Fruit fly (Drosophila melanogaster) whole organism, embryonic: ENCODE results near the gene dsd.

Source experiments
- Abd-B ChIP-seq: fragments of 200-800 bp; sonication (Bioruptor generic); optimal IDR thresholded peaks from 2 replicates; lab custom pipeline; 2018; ENCODE audit warnings: missing biosample characterization, mild to moderate bottlenecking, missing genetic modification characterization, moderate library complexity
- BEAF-32 ChIP-seq: fragments of 200-800 bp; sonication (Bioruptor generic); optimal IDR thresholded peaks from 3 replicates; lab custom pipeline; 2017; ENCODE audit warnings: missing biosample characterization, missing genetic modification characterization, mild to moderate bottlenecking, moderate library complexity, missing genetic modification reagents
- Bgb ChIP-seq: fragments of 200-800 bp; sonication (Bioruptor generic); IDR thresholded peaks from 2 replicates; pipeline ENCODE4 v1.3.6; 2022; ENCODE audit warnings: missing biosample characterization, missing genetic modification characterization; ENCODE audit not compliant: partially characterized antibody
- CG10274 ChIP-seq: fragments of 200-800 bp; sonication (Bioruptor generic); optimal IDR thresholded peaks from 3 replicates; lab custom pipeline; 2017; ENCODE audit warnings: missing biosample characterization, mild to moderate bottlenecking, missing genetic modification characterization
- CG10431 ChIP-seq: fragments of 200-800 bp; sonication (Bioruptor generic); optimal IDR thresholded peaks from 3 replicates; lab custom pipeline; 2018; ENCODE audit warnings: missing biosample characterization, mild to moderate bottlenecking, missing genetic modification characterization
- CG10565 ChIP-seq: fragments of 200-800 bp; sonication (Bioruptor generic); optimal IDR thresholded peaks from 3 replicates; lab custom pipeline; 2016; ENCODE audit warnings: missing biosample characterization, mild to moderate bottlenecking, missing genetic modification characterization
- CG11398 ChIP-seq: fragments of 200-800 bp; sonication (Bioruptor generic); optimal IDR thresholded peaks from 2 replicates; lab custom pipeline; 2016; ENCODE audit warnings: missing biosample characterization, missing genetic modification characterization
- CG12219 ChIP-seq: fragments of 200-800 bp; sonication (Bioruptor generic); optimal IDR thresholded peaks from 3 replicates; lab custom pipeline; 2018; ENCODE audit warnings: missing biosample characterization, mild to moderate bottlenecking, missing genetic modification characterization
- CG14441 ChIP-seq: fragments of 200-800 bp; sonication (Bioruptor generic); IDR thresholded peaks from 2 replicates; pipeline ENCODE4 v1.3.6; 2022; ENCODE audit warnings: missing biosample characterization, missing genetic modification characterization
- CG14860 ChIP-seq: fragments of 200-800 bp; sonication (Bioruptor generic); IDR thresholded peaks from 3 replicates; pipeline ENCODE4 v1.3.6; 2022; ENCODE audit warnings: missing biosample characterization, missing genetic modification characterization; ENCODE audit not compliant: partially characterized antibody
- CG15696 ChIP-seq: fragments of 200-800 bp; sonication (Bioruptor generic); optimal IDR thresholded peaks from 2 replicates; lab custom pipeline; 2019; ENCODE audit warnings: missing biosample characterization, mild to moderate bottlenecking, missing genetic modification characterization, moderate library complexity
- CG1602 ChIP-seq: fragments of 200-800 bp; sonication (Bioruptor generic); optimal IDR thresholded peaks from 3 replicates; lab custom pipeline; 2016; ENCODE audit warnings: missing biosample characterization, missing genetic modification characterization
- CG16779 ChIP-seq: fragments of 200-800 bp; sonication (Bioruptor generic); IDR thresholded peaks from 2 replicates; pipeline ENCODE4 v1.3.6; 2022; ENCODE audit warnings: missing biosample characterization, missing genetic modification characterization
- CG17328 ChIP-seq: fragments of 200-800 bp; sonication (Bioruptor generic); IDR thresholded peaks from 2 replicates; pipeline ENCODE4 v1.3.6; 2022; ENCODE audit warnings: missing biosample characterization, missing genetic modification characterization
- CG18599 ChIP-seq: fragments of 200-800 bp; sonication (Bioruptor generic); optimal IDR thresholded peaks from 3 replicates; lab custom pipeline; 2017; ENCODE audit warnings: missing biosample characterization, missing genetic modification characterization, mild to moderate bottlenecking, moderate library complexity, missing genetic modification reagents
- CG31388 ChIP-seq: fragments of 200-800 bp; sonication (Bioruptor generic); optimal IDR thresholded peaks from 2 replicates; lab custom pipeline; 2016; ENCODE audit warnings: missing biosample characterization, missing genetic modification characterization
- CG34422 ChIP-seq: fragments of 200-800 bp; sonication (Bioruptor generic); IDR thresholded peaks from 3 replicates; pipeline ENCODE4 v1.3.6; 2022; ENCODE audit warnings: missing biosample characterization, missing genetic modification characterization
- CG4820 ChIP-seq: fragments of 200-800 bp; sonication (Bioruptor generic); optimal IDR thresholded peaks from 3 replicates; lab custom pipeline; 2016; ENCODE audit warnings: missing biosample characterization, missing genetic modification characterization
- CG6683 ChIP-seq: fragments of 200-800 bp; sonication (Bioruptor generic); optimal IDR thresholded peaks from 2 replicates; lab custom pipeline; 2017; ENCODE audit warnings: missing biosample characterization, mild to moderate bottlenecking, missing genetic modification characterization, missing genetic modification reagents
- CG8290 ChIP-seq, 3 experiments: fragments of 200-800 bp; sonication (Bioruptor generic); optimal IDR thresholded peaks; 2 replicates each; lab custom pipeline; 2016 to 2019; ENCODE audit warnings: missing biosample characterization in 3 of 3, missing genetic modification characterization in 3 of 3, mild to moderate bottlenecking in 2 of 3, moderate library complexity in 1 of 3
- CG9437 ChIP-seq: fragments of 200-800 bp; sonication (Bioruptor generic); optimal IDR thresholded peaks from 2 replicates; lab custom pipeline; 2018; ENCODE audit warnings: missing biosample characterization, mild to moderate bottlenecking, missing genetic modification characterization
- Dad ChIP-seq: fragments of 200-800 bp; sonication (Bioruptor generic); optimal IDR thresholded peaks from 3 replicates; lab custom pipeline; 2016; ENCODE audit warnings: missing biosample characterization, missing genetic modification characterization
- Drgx ChIP-seq: fragments of 200-800 bp; sonication (Bioruptor generic); IDR thresholded peaks from 2 replicates; pipeline ENCODE4 v1.3.6; 2022; ENCODE audit warnings: missing biosample characterization, missing genetic modification characterization
- Fer2 ChIP-seq: fragments of 200-800 bp; sonication (Bioruptor generic); optimal IDR thresholded peaks from 2 replicates; lab custom pipeline; 2018; ENCODE audit warnings: missing biosample characterization, mild to moderate bottlenecking, missing genetic modification characterization, moderate library complexity
- Hmx ChIP-seq: fragments of 200-800 bp; sonication (Bioruptor generic); optimal IDR thresholded peaks from 2 replicates; lab custom pipeline; 2016; ENCODE audit warnings: missing biosample characterization, missing genetic modification characterization
- Hr3 ChIP-seq: fragments of 200-800 bp; sonication (Bioruptor generic); optimal IDR thresholded peaks from 3 replicates; lab custom pipeline; 2016; ENCODE audit warnings: missing biosample characterization, missing genetic modification characterization
- Hr39 ChIP-seq: fragments of >200 bp; optimal IDR thresholded peaks from 2 replicates; lab custom pipeline; 2017
- MTF-1 ChIP-seq: fragments of 200-800 bp; sonication (Bioruptor generic); optimal IDR thresholded peaks from 2 replicates; lab custom pipeline; 2018; ENCODE audit warnings: missing biosample characterization, mild to moderate bottlenecking, missing genetic modification characterization, borderline replicate concordance
- Max ChIP-seq: fragments of 200-800 bp; sonication (Bioruptor generic); optimal IDR thresholded peaks from 2 replicates; lab custom pipeline; 2016; ENCODE audit warnings: missing biosample characterization, mild to moderate bottlenecking, missing genetic modification characterization
- Sox102F ChIP-seq: fragments of 200-800 bp; sonication (Bioruptor generic); optimal IDR thresholded peaks from 2 replicates; lab custom pipeline; 2018; ENCODE audit warnings: missing biosample characterization, mild to moderate bottlenecking, missing genetic modification characterization, moderate library complexity
- ara ChIP-seq: fragments of 200-800 bp; sonication (Bioruptor generic); IDR thresholded peaks from 2 replicates; pipeline ENCODE4 v1.3.6; 2022; ENCODE audit warnings: missing biosample characterization, missing genetic modification characterization
- az2 ChIP-seq: fragments of 200-800 bp; sonication (Bioruptor generic); optimal IDR thresholded peaks from 3 replicates; lab custom pipeline; 2016; ENCODE audit warnings: missing biosample characterization, missing genetic modification characterization
- bab2 ChIP-seq: fragments of 200-800 bp; sonication (Bioruptor generic); optimal IDR thresholded peaks from 2 replicates; lab custom pipeline; 2016; ENCODE audit warnings: missing biosample characterization, missing genetic modification characterization
- chif ChIP-seq, 2 experiments: fragments of 200-800 bp; sonication (Bioruptor generic); optimal IDR thresholded peaks; 3 replicates each; lab custom pipeline; 2016; ENCODE audit warnings: missing biosample characterization in 2 of 2, missing genetic modification characterization in 2 of 2
- chm ChIP-seq: fragments of 200-800 bp; sonication (Bioruptor generic); IDR thresholded peaks from 2 replicates; pipeline ENCODE4 v1.3.6; 2022; ENCODE audit warnings: missing biosample characterization, missing genetic modification characterization
- chn ChIP-seq: fragments of 200-800 bp; sonication (Bioruptor generic); optimal IDR thresholded peaks from 2 replicates; lab custom pipeline; 2016; ENCODE audit warnings: missing biosample characterization, missing genetic modification characterization
- crp ChIP-seq, 2 experiments: fragments of 200-800 bp; sonication (Bioruptor generic); optimal IDR thresholded peaks; 2 replicates in 1 of 2; 3 replicates in 1 of 2; lab custom pipeline; 2017; ENCODE audit warnings: missing biosample characterization in 2 of 2, missing genetic modification characterization in 2 of 2, mild to moderate bottlenecking in 1 of 2, moderate library complexity in 1 of 2
- da ChIP-seq: fragments of 200-800 bp; sonication (Bioruptor generic); optimal IDR thresholded peaks from 2 replicates; lab custom pipeline; 2016; ENCODE audit warnings: missing biosample characterization, missing genetic modification characterization
- dimm ChIP-seq: fragments of 200-800 bp; sonication (Bioruptor generic); IDR thresholded peaks from 2 replicates; pipeline ENCODE4 v1.3.6; 2022; ENCODE audit warnings: missing biosample characterization, missing genetic modification characterization
- emc ChIP-seq: fragments of 200-800 bp; sonication (Bioruptor generic); optimal IDR thresholded peaks from 2 replicates; lab custom pipeline; 2016; ENCODE audit warnings: missing biosample characterization, missing genetic modification characterization
- gcm ChIP-seq: fragments of 200-800 bp; sonication (Bioruptor generic); optimal IDR thresholded peaks from 2 replicates; lab custom pipeline; 2019; ENCODE audit warnings: missing biosample characterization, mild to moderate bottlenecking, missing genetic modification characterization, moderate library complexity
- jing ChIP-seq: fragments of 200-800 bp; sonication (Bioruptor generic); optimal IDR thresholded peaks from 2 replicates; lab custom pipeline; 2018; ENCODE audit warnings: missing biosample characterization, mild to moderate bottlenecking, missing genetic modification characterization
- kah ChIP-seq: fragments of 200-800 bp; sonication (Bioruptor generic); optimal IDR thresholded peaks from 2 replicates; lab custom pipeline; 2018; ENCODE audit warnings: missing biosample characterization, mild to moderate bottlenecking, missing genetic modification characterization
- p53 ChIP-seq: fragments of 200-800 bp; sonication (Bioruptor generic); optimal IDR thresholded peaks from 2 replicates; lab custom pipeline; 2016; ENCODE audit warnings: missing biosample characterization, missing genetic modification characterization
- sim ChIP-seq: fragments of 200-800 bp; sonication (Bioruptor generic); IDR thresholded peaks from 2 replicates; pipeline ENCODE4 v1.3.6; 2022; ENCODE audit warnings: missing biosample characterization, missing genetic modification characterization
- sug ChIP-seq: fragments of 200-800 bp; optimal IDR thresholded peaks from 2 replicates; lab custom pipeline; 2019; ENCODE audit warnings: missing biosample characterization, mild to moderate bottlenecking, missing genetic modification characterization, moderate library complexity
- tll ChIP-seq, 2 experiments: fragments of 200-800 bp in 1 of 2; fragments of >200 bp in 1 of 2; sonication (Bioruptor generic) in 1 of 2; optimal IDR thresholded peaks; 2 replicates each; lab custom pipeline; 2017 to 2019; ENCODE audit warnings: missing biosample characterization in 2 of 2, missing genetic modification characterization in 2 of 2, mild to moderate bottlenecking in 1 of 2, moderate library complexity in 1 of 2
- toy ChIP-seq: fragments of 200-800 bp; sonication (Bioruptor generic); IDR thresholded peaks from 2 replicates; pipeline ENCODE4 v1.3.6; 2022; ENCODE audit warnings: missing biosample characterization, missing genetic modification characterization

dsd gene

DNA sequence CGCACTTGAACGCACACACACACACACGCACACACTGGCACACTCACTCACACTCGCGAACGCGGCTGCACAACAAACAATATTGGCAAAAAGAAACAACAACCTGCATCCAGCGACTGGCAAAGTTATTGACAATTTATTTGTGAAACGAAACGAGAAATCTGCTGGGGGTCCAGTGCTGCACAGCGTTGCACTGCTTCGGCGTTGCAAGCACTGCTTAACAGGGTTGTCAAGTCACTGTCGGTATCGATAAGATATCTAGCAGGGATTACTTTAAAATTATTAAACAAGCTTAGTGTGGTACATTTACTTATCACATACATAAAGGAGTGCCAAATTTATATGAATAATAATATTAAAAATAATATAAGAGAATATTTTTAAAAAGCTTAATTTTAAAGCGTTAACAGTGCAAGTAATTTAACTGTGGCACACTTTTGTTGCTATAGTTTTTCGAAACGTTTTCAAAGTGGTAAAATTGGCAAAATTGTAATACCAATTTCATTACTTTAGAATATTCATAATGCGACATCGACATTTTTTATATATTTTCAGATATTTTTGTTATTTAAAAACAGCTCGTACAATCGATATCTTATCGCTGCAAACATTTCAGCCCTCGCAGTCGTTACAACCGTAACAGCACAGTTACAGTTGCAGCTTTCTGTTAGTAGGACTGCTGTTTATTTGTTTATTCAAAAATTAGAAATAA, at the start of gene dsd, which contains the start of gene Tusp (continued):
- TF ChIP-seq CG17328 (GFP tag; lab: Robert Waterston, UW): peak; percentile 70
- peak; percentile 78 for TF ChIP-seq az2 (GFP tag; lab: Kevin White, UChicago)
- peak; percentile 85 for TF ChIP-seq chn (GFP tag; lab: Kevin White, UChicago)
- no peak for TF ChIP-seq Hmx (GFP tag; lab: Kevin White, UChicago)
- TF ChIP-seq CG11398 (GFP tag; lab: Kevin White, UChicago): peak; percentile 24
- peak; percentile 69 for TF ChIP-seq CG14441 (GFP tag; lab: Robert Waterston, UW)
- TF ChIP-seq CG10565: no peak
- peak; percentile 65 for TF ChIP-seq Abd-B (GFP tag; lab: Kevin White, UChicago)
- peak; percentile 72 for TF ChIP-seq chm
- no peak for TF ChIP-seq Hr39 (lab: Kevin White, UChicago)
- TF ChIP-seq Max (GFP tag; lab: Kevin White, UChicago): peak; percentile 66
- TF ChIP-seq CG8290 (GFP tag; optimal IDR thresholded peaks at IDR 0.05; lab: Kevin White, UChicago): peak; percentile 68
- TF ChIP-seq CG8290 (tag; optimal IDR thresholded peaks at IDR 0.05; lab: Kevin White, UChicago): peak; percentile 65 to 90
- peak; percentile 36 for TF ChIP-seq MTF-1 (GFP tag; lab: Kevin White, UChicago)
- TF ChIP-seq sim: no peak
- peak; percentile 62 for TF ChIP-seq Bgb (GFP tag; lab: Robert Waterston, UW)
- TF ChIP-seq crp (GFP tag; optimal IDR thresholded peaks at IDR 0.05; lab: Kevin White, UChicago): peak in 1 of 2 experiments; percentile 55
- TF ChIP-seq CG10274 (GFP tag; lab: Kevin White, UChicago): peak; percentile 23
- TF ChIP-seq CG16779: 0 out of 2 replicates have a peak, but pooled peaks have one; percentile 45
- peak; percentile 31 for TF ChIP-seq emc
- TF ChIP-seq Sox102F: peak; percentile 62
- TF ChIP-seq sug (tag; lab: Kevin White, UChicago): peak; percentile 100
- TF ChIP-seq CG14860 (GFP tag; lab: Robert Waterston, UW): peak; percentile 55; the same call in 1 of the 3 replicates
- peak; percentile 73 for TF ChIP-seq Dad
- peak; percentile 45 for TF ChIP-seq kah (GFP tag; lab: Kevin White, UChicago)
- peak; percentile 52; the same call in 1 of the 2 replicates for TF ChIP-seq ara (GFP tag; lab: Robert Waterston, UW)
- TF ChIP-seq CG10431 (GFP tag; lab: Kevin White, UChicago): peak; percentile 53
- no peak for TF ChIP-seq jing (GFP tag; lab: Kevin White, UChicago)
- TF ChIP-seq chif (GFP tag; optimal IDR thresholded peaks at IDR 0.05; lab: Kevin White, UChicago): peak; percentile 49 to 69
- TF ChIP-seq bab2 (GFP tag; lab: Kevin White, UChicago): peak; percentile 69
- TF ChIP-seq CG34422 (GFP tag; lab: Robert Waterston, UW): peak; percentile 76
- TF ChIP-seq BEAF-32 (GFP tag; lab: Kevin White, UChicago): peak; percentile 75
- no peak for TF ChIP-seq toy (GFP tag; lab: Robert Waterston, UW)
- peak; percentile 49 for TF ChIP-seq CG15696
- TF ChIP-seq CG9437 (GFP tag; lab: Kevin White, UChicago): peak; percentile 55
- TF ChIP-seq CG12219 (GFP tag; lab: Kevin White, UChicago): peak; percentile 14
- peak; percentile 79 for TF ChIP-seq CG18599 (GFP tag; lab: Kevin White, UChicago)
- peak; percentile 8 for TF ChIP-seq p53
- peak; percentile 87 for TF ChIP-seq Hr3 (GFP tag; lab: Kevin White, UChicago)
- TF ChIP-seq CG1602: peak; percentile 80
- no peak for TF ChIP-seq dimm (GFP tag; lab: Robert Waterston, UW)
- peak; percentile 39 for TF ChIP-seq CG31388 (GFP tag; lab: Kevin White, UChicago)
- TF ChIP-seq gcm (GFP tag; lab: Kevin White, UChicago): peak; percentile 45
- peak; percentile 68 for TF ChIP-seq CG4820 (GFP tag; lab: Kevin White, UChicago)
- TF ChIP-seq Fer2 (tag; lab: Kevin White, UChicago): peak; percentile 56
- peak; percentile 6 for TF ChIP-seq CG6683
- peak; percentile 28 for TF ChIP-seq da (GFP tag; lab: Kevin White, UChicago)
- TF ChIP-seq tll (GFP tag; optimal IDR thresholded peaks at IDR 0.05; lab: Kevin White, UChicago): no peak
- TF ChIP-seq Drgx (GFP tag; lab: Robert Waterston, UW): no peak
